Fruit fly (Drosophila melanogaster): ENCODE results near the gene eIF4EHP.

eIF4EHP gene

DNA sequence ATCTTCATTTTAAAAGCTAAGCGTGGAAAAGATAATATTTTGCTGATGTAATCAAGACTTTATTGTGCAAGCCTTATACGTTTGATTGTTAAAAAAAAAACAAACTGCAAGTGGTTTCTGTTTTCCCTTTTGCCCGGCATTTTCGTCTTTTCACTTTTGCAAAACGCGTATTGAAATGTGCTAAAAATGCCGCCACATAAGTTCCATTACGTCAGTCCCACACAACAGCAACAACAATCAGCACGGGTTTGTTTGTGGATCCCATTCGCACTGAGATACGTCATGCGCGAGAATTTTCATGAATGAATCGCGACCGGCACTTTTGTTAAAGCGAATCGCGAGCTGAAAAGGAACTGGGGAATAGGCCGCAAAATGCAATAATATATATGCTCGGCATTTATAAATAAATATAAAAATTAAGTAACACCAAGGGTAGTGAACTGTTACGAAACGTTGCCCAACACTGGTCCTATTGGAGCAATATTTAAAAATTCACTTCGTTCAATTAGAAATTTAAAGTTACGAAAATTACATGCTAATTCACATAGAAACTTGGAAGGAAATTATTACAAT, 2.6 kb downstream of the eIF4EHP start (continued):
- TF ChIP-seq ssp (GFP tag; IDR thresholded peaks at IDR 0.05) (no peak), ranshi (GFP tag; IDR thresholded peaks at IDR 0.05) (no peak), tna (GFP tag; IDR thresholded peaks at IDR 0.05; ENCODE audit: partially characterized antibody) (no peak), ken (GFP tag; IDR thresholded peaks at IDR 0.05) (no peak), lilli (GFP tag; optimal IDR thresholded peaks at IDR 0.05) (peak; percentile 68), CG11723 (GFP tag; optimal IDR thresholded peaks at IDR 0.05) (peak; percentile 4), Sry-δ (GFP tag; optimal IDR thresholded peaks at IDR 0.05) (no peak), slou (GFP tag; optimal IDR thresholded peaks at IDR 0.05) (no peak), CG12391 (tag; optimal IDR thresholded peaks at IDR 0.05) (peak; percentile 57), CG10147 (GFP tag; optimal IDR thresholded peaks at IDR 0.05) (peak; percentile 30), CG1832 (GFP tag; optimal IDR thresholded peaks at IDR 0.05) (no peak), CG7745 (tag; optimal IDR thresholded peaks at IDR 0.05) (no peak), Poxn (GFP tag; IDR thresholded peaks at IDR 0.05) (no peak), CG30020 (tag; optimal IDR thresholded peaks at IDR 0.05) (no peak), NK7.1 (GFP tag; optimal IDR thresholded peaks at IDR 0.05) (no peak), CG10565 (GFP tag; optimal IDR thresholded peaks at IDR 0.05) (no peak), CG7271 (tag; optimal IDR thresholded peaks at IDR 0.05) (no peak), her (GFP tag; optimal IDR thresholded peaks at IDR 0.05) (no peak), NfI (GFP tag; optimal IDR thresholded peaks at IDR 0.05) (peak; percentile 67), pnt (GFP tag; optimal IDR thresholded peaks at IDR 0.05) (no peak), Sry-β (GFP tag; optimal IDR thresholded peaks at IDR 0.05) (no peak), Atf6 (GFP tag; IDR thresholded peaks at IDR 0.05) (no peak), NC2β (GFP tag; optimal IDR thresholded peaks at IDR 0.05) (no peak), ab (GFP tag; optimal IDR thresholded peaks at IDR 0.05) (no peak), CG10462 (GFP tag; optimal IDR thresholded peaks at IDR 0.05) (no peak), C15 (GFP tag; IDR thresholded peaks at IDR 0.05) (no peak), CG6854 (GFP tag; optimal IDR thresholded peaks at IDR 0.05) (no peak), GATAe (GFP tag; conservative IDR thresholded peaks at IDR 0.05) (no peak), ap (GFP tag; IDR thresholded peaks at IDR 0.05) (no peak), CG32767 (GFP tag; IDR thresholded peaks at IDR 0.05) (no peak), Lpt (GFP tag; optimal IDR thresholded peaks at IDR 0.05) (no peak), Myb (GFP tag; optimal IDR thresholded peaks at IDR 0.05) (no peak), CG13424 (tag; optimal IDR thresholded peaks at IDR 0.05) (peak; percentile 50), run (tag; optimal IDR thresholded peaks at IDR 0.05) (no peak), ato (GFP tag; IDR thresholded peaks at IDR 0.05; ENCODE audit: partially characterized antibody) (no peak), Hmr (GFP tag; optimal IDR thresholded peaks at IDR 0.05) (peak; percentile 50), lab (GFP tag; optimal IDR thresholded peaks at IDR 0.05) (peak; percentile 80), seq (GFP tag; IDR thresholded peaks at IDR 0.05) (no peak), vnd (GFP tag; IDR thresholded peaks at IDR 0.05; ENCODE audit: partially characterized antibody) (no peak), Ssrp (tag; optimal IDR thresholded peaks at IDR 0.05) (peak; percentile 17), CG13287 (GFP tag; IDR thresholded peaks at IDR 0.05; ENCODE audit: partially characterized antibody) (no peak), Hey (tag; optimal IDR thresholded peaks at IDR 0.05) (no peak), lola (GFP tag; optimal IDR thresholded peaks at IDR 0.05) (no peak), tgo (GFP tag; IDR thresholded peaks at IDR 0.05) (no peak), Drgx (GFP tag; IDR thresholded peaks at IDR 0.05) (no peak), pho (GFP tag; optimal IDR thresholded peaks at IDR 0.05) (no peak), CG17361 (GFP tag; IDR thresholded peaks at IDR 0.05) (no peak), Dad (GFP tag; optimal IDR thresholded peaks at IDR 0.05) (peak; percentile 45), CG11696 (GFP tag; IDR thresholded peaks at IDR 0.05) (no peak), Gsc (GFP tag; IDR thresholded peaks at IDR 0.05) (no peak), pros (GFP tag; optimal IDR thresholded peaks at IDR 0.05) (no peak)
